Worm (Caenorhabditis elegans) whole organism, dauer: ENCODE data around the gene asns-2.

Source experiments
- unc-62 ChIP-seq: sonication (generic microtip); optimal IDR thresholded peaks from 2 replicates; lab custom pipeline; 2017; ENCODE audit warnings: missing biosample characterization, missing genetic modification reagents, missing genetic modification characterization

Gene asns-2

DNA sequence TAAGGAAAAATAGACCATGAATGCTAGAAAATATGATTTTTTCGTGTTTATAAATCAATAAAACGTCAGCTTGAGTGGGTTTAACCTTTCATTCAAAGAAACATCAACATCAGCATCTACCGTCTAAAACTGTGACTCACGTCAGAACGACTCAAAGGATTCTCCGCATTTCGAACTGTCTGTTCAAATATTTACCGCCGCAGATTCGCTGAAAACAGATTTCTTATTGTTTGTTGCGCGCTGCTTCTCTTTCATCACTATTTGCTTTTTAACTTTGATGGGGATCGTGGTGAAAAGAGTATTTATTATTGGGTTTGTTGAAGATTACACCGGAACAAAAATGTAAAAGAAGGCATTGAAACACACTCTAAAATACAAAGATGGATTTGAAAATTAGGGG is 29.5 kb downstream of the asns-2 start:
- TF ChIP-seq unc-62 (GFP tag; lab: Kevin White, UChicago): no peak

DNA sequence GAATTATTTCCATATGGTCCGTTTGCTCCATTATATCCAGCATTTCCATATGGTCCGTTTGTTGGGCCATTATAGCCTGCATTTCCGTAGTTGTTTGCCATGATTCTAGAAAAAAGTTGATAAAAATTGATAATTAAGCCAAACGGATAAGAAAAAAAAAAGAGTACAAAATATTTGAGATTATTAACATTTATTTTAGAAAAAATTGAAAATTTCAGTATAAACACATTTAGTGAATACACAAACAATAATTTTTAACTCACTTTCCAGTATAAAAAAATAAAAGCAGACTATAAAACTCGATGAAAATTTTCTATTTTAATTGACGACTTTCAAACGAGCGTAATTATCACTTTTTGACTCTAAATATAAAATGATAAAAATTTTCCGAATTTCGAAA is 30.1 kb downstream of the asns-2 start, which contains the start of gene F53A9.9:
Gene F53A9.9, minus strand, starts transcription at position 101 of the 400 bp plus-strand sequence.
- TF ChIP-seq unc-62 (GFP tag; lab: Kevin White, UChicago): no peak

DNA sequence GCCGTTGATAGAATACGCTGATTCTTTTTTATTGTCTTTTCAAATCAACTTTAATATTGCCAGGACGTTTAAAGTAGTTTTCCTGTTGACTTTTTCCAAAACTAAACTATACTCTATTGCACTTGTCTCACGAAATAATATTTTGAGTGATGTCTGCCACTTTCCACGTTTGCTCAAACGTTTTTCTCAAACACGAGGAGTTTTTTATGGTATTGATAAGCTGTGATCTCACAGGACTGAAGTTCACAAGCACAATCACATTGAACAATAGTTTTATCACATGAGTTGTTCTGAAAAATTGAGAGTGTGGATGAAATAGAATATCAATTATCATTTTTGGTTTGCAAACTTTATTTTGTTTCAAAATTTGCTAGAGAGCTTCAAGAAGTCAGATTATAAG is 30.9 kb downstream of the asns-2 start:
- no peak for TF ChIP-seq unc-62 (GFP tag; lab: Kevin White, UChicago)

- TF ChIP-seq unc-62 (GFP tag; lab: Kevin White, UChicago): no peak
Measured at ce11 chrX:8718856-8719255, 31.9 kb downstream of the asns-2 start, which contains the start of gene F53A9.8. Gene F53A9.8, minus strand, starts transcription at chrX:8718904.

DNA sequence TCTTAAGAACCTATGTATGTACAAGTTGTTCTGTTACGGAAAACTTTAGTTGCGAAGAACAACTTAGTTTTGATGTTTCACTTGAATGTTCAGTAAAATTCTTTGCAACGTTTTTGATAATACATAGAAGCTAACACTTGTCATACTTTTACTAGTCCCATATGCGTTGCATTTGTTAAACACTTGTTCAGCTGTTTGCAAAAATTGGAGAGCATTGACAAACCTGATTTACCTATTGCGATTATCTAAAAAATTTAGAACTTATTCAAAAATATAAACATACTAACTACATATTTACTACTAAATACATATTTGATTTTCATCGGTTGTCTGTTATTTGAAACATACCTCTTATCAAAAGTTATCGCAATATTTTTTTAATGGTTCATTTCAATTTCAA is 32.6 kb downstream of the asns-2 start:
- no peak for TF ChIP-seq unc-62 (GFP tag; lab: Kevin White, UChicago)

DNA sequence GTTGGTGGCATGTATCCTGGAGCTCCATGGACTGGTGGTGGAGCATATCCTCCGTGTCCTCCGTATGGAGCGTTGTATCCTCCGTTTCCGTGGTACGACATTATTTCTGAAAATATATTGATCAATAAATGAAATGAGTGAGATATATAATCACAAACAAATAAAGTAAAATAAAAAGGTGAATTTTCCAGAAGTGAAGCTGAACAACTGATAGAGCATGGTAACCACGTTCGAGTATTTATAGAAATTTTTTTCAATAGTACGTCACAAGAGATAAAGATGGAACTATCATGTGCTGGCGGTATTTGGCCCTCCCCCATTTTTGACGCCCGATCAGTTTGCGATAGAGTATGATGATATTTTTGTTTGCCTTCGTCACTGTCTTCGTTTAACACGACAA is 33.9 kb downstream of the asns-2 start, which contains the start of gene F53A9.7:
Gene F53A9.7, minus strand, starts transcription at position 101 of the 400 bp plus-strand sequence.
- no peak for TF ChIP-seq unc-62 (GFP tag; lab: Kevin White, UChicago)

ce11 chrX:8714845-8715244 is 35.9 kb downstream of the asns-2 start:
- TF ChIP-seq unc-62 (GFP tag; lab: Kevin White, UChicago): no peak

ce11 chrX:8713754-8714295 is 36.9 kb downstream of the asns-2 start, which contains the start of gene F53A9.6:
Gene F53A9.6, minus strand, starts transcription at chrX:8713804.
- TF ChIP-seq unc-62 (GFP tag; lab: Kevin White, UChicago): no peak

- no peak for TF ChIP-seq unc-62 (GFP tag; lab: Kevin White, UChicago)
Measured at ce11 chrX:8712662-8713061, 38.1 kb downstream of the asns-2 start.

DNA sequence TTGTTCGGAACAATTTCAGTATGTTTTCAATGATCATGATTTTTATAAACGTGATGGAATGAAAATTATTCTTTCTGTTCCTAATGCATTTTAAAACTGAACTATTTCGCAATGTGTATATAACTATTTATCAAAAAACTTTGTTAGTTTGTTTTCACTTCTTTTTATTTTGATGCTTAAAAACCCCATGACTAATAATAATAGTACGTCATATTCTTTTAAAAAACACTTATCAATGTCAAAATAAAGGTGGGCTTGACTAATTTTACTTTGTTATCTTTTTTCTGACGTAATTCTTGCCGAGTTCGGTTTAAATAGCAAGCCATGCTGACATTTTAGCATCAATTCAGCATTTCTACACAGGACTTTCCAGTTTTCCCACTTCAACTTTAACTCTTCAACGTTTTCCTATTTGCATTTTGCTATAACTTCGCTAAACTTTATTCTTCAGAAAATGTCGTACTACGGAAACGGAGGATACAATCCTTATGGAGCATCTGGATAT is 39.5 kb downstream of the asns-2 start, which contains the start of gene F53A9.1:
Gene F53A9.1, plus strand, starts transcription at position 455 of the 505 bp plus-strand sequence.
- no peak for TF ChIP-seq unc-62 (GFP tag; lab: Kevin White, UChicago)

- TF ChIP-seq unc-62 (GFP tag; lab: Kevin White, UChicago): no peak
Measured at ce11 chrX:8709424-8709823, 41.3 kb downstream of the asns-2 start, which contains the start of gene kreg-1. Gene kreg-1, plus strand, starts transcription at chrX:8709764.

DNA sequence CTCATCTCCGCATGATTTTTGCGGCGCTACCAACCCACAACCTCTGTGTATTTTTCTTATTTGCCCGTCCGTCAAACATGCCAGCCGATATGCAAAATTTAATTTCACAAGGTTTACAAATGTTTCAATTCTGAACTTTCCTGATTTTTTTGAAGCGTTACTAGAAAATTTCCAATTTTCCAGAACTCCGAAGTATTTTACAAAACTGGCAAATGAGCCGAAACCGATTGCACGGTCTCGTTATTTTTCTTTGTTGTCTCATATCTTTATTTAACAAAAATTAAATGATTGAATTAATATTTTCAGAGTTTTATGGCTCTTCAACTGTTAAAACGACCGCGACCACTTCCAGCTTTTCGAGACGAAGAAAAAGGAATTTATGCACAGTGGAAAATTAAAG is 42.7 kb downstream of the asns-2 start, which contains the start of gene F53A9.3:
Gene F53A9.3, plus strand, starts transcription at position 301 of the 400 bp plus-strand sequence.
- TF ChIP-seq unc-62 (GFP tag; lab: Kevin White, UChicago): no peak

DNA sequence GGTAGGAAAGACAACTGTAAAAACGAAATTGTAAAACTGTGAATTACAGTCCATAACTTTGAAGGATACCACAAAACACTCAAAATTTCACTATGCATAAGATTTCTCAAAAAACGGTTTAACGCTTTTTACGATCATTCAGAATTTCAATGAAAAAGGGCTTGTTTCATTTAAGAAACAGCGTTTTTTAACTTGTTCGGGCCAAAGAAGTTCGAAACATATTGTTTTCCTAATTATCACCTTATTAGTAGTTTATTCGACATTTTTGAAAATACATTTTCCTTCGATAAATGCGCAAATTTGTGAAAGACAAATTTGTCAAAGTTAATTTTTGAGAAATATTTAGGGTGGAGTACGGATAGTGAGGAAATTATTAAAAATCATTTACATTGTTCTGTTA is 45.9 kb downstream of the asns-2 start:
- no peak for TF ChIP-seq unc-62 (GFP tag; lab: Kevin White, UChicago)

ce11 chrX:8703664-8704356 is 46.9 kb downstream of the asns-2 start, which contains the start of gene jbts-14:
Gene jbts-14, plus strand, starts transcription at chrX:8704306.
- TF ChIP-seq unc-62 (GFP tag; lab: Kevin White, UChicago): no peak
